Worm (Caenorhabditis elegans): ENCODE measurements around the gene Y54G2A.32.
A peak's percentile ranks its signal among the peaks of the same experiment; 100 is the strongest.

The Y54G2A.32 gene

DNA sequence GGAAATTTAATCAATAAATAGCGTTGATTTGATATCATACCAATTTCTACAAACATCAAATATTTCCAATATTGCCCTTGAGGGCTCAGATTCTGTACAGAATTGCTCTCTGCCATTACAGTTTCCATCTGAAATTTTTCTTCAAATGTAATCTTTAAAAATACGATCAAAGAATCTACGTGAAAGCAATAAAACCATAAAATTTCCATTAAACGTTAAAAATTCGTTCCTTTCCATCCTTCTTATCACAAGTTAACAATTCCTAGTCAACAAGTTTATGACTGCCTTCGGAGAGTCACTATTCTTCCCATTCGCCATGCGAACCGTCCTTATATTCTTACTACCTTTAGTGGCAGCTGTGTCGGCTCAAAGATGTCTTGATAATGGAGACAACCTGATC lies 31.6 kb downstream of the Y54G2A.32 start, which contains the start of gene clec-82:
clec-82 (plus strand) TSS at position 301 of the 400 bp plus-strand sequence.
- TF ChIP-seq fos-1 (tag; optimal IDR thresholded peaks at IDR 0.05) = no peak
- no peak for TF ChIP-seq daf-16 (GFP tag; optimal IDR thresholded peaks at IDR 0.05)
- TF ChIP-seq daf-16 (tag; optimal IDR thresholded peaks at IDR 0.05) = peak; percentile 27

DNA sequence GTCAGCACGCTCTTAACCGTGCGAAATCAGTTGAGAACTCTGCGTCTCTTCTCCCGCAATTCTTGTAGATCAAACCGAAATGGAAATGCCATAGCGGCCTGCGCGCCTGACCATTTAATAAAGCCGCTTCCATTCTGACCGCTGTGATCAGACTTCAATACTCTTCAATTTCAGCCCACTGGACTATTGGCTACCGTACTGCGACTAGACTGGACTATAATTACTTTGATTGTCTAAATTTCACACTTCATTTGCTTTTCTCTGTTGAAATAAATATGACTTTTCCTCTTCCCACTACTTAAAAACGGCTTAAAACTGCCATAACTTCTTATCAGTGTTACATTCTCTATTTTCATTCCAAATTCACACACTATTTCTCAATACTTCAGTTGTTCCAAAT lies 34.6 kb downstream of the Y54G2A.32 start, which contains the start of gene Y54G2A.7:
Y54G2A.7 (plus strand) TSS at position 301 of the 400 bp plus-strand sequence.
- TF ChIP-seq fkh-10 (GFP tag; optimal IDR thresholded peaks at IDR 0.05) = no peak
- no peak for TF ChIP-seq pqm-1 (tag; optimal IDR thresholded peaks at IDR 0.05)
- no peak for TF ChIP-seq daf-16 (GFP tag; optimal IDR thresholded peaks at IDR 0.05)
- TF ChIP-seq daf-16 (tag; optimal IDR thresholded peaks at IDR 0.05) = peak; percentile 27
- TF ChIP-seq lin-39 (tag; optimal IDR thresholded peaks at IDR 0.05) = no peak
- peak; percentile 65 for TF ChIP-seq nhr-28 (tag; optimal IDR thresholded peaks at IDR 0.05)
- no peak for TF ChIP-seq mdl-1 (tag; optimal IDR thresholded peaks at IDR 0.05)
- no peak for TF ChIP-seq mep-1 (tag; optimal IDR thresholded peaks at IDR 0.05)
- TF ChIP-seq zfp-3 (GFP tag; conservative IDR thresholded peaks at IDR 0.05) = no peak

DNA sequence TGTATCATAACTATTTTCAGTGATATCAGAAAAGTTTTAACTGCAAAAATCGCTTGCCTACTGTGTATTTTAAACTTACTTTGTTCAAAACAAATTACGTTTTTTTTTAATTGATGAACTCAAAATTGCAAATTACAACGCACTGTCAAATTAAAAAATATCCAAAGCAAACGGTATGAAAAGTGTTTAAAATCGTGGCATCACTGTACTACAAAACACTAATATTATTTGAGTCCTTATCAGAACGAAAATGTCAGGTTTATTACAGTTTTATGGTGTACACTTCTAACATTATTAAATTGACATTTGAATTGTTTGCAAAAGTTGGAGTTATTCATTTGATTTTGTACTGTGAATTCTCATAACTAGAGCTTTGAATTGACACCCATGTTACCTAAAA lies 37.5 kb downstream of the Y54G2A.32 start, which contains the start of gene clec-83:
clec-83 (minus strand) TSS at position 213 of the 400 bp plus-strand sequence.
- TF ChIP-seq dmd-8 (GFP tag; IDR thresholded peaks at IDR 0.05) = no peak
- TF ChIP-seq dve-1 (tag; optimal IDR thresholded peaks at IDR 0.05; ENCODE audit: insufficient read depth) = peak; percentile 29
- no peak for TF ChIP-seq ceh-28 (tag; optimal IDR thresholded peaks at IDR 0.05)
- peak; percentile 82 for TF ChIP-seq nhr-28 (tag; optimal IDR thresholded peaks at IDR 0.05)
- TF ChIP-seq zip-11 (GFP tag; IDR thresholded peaks at IDR 0.05) = no peak
- TF ChIP-seq hlh-11 (tag; optimal IDR thresholded peaks at IDR 0.05) = peak; percentile 11
- TF ChIP-seq F37D6.2 (tag; optimal IDR thresholded peaks at IDR 0.05) = no peak
- TF ChIP-seq nhr-77 (tag; optimal IDR thresholded peaks at IDR 0.05) = peak; percentile 19
- TF ChIP-seq daf-19 (GFP tag; conservative IDR thresholded peaks at IDR 0.05) = no peak
- no peak for TF ChIP-seq dpl-1 (GFP tag; optimal IDR thresholded peaks at IDR 0.05)
- no peak for TF ChIP-seq hlh-30 (tag; optimal IDR thresholded peaks at IDR 0.05; ENCODE audit: insufficient read depth)
- no peak for TF ChIP-seq hmg-1.1 (GFP tag; IDR thresholded peaks at IDR 0.05)
- TF ChIP-seq dmd-6 (GFP tag; IDR thresholded peaks at IDR 0.05) = peak; percentile 55
- TF ChIP-seq unc-130 (GFP tag; optimal IDR thresholded peaks at IDR 0.05) = no peak
- no peak for TF ChIP-seq jun-1 (tag; optimal IDR thresholded peaks at IDR 0.05)
- TF ChIP-seq php-3 (GFP tag; IDR thresholded peaks at IDR 0.05) = peak; percentile 37; the same call in 1 of the 2 replicates
- TF ChIP-seq Y48G9A.11 (GFP tag; IDR thresholded peaks at IDR 0.05) = no peak
- TF ChIP-seq pqm-1 (tag; optimal IDR thresholded peaks at IDR 0.05) = peak; percentile 58
- TF ChIP-seq ztf-7 (tag; optimal IDR thresholded peaks at IDR 0.05) = no peak
- no peak for TF ChIP-seq daf-16 (GFP tag; optimal IDR thresholded peaks at IDR 0.05)
- peak; percentile 45 for TF ChIP-seq daf-16 (tag; optimal IDR thresholded peaks at IDR 0.05)

DNA sequence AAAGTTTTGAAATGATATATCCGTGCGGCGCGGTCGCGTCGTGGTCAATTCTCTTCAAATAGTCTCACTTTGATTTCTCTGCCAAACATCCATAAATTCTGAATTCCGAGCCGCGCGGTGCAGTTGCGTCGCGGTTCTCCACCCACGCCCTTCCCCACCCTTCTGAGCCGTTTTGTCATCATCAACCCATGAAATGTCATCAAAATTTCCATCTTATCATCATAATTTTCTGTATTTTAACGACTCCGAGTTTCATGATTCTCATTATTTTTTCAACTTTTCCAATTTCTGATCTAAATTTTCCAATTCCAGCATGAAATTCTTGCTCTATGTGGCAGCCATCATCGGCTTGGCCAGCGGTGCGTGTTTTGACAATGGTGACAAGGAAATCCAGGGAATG lies 38.4 kb downstream of the Y54G2A.32 start, which contains the start of gene clec-84:
clec-84 (plus strand) TSS at position 301 of the 400 bp plus-strand sequence.
- no peak for TF ChIP-seq tag-97 (GFP tag; IDR thresholded peaks at IDR 0.05)
- TF ChIP-seq madf-5 (GFP tag; IDR thresholded peaks at IDR 0.05) = no peak
- TF ChIP-seq gei-8 (GFP tag; optimal IDR thresholded peaks at IDR 0.05) = no peak
- no peak for TF ChIP-seq ceh-82 (tag; optimal IDR thresholded peaks at IDR 0.05)
- no peak for TF ChIP-seq aly-2 (tag; optimal IDR thresholded peaks at IDR 0.05)
- TF ChIP-seq zag-1 (tag; optimal IDR thresholded peaks at IDR 0.05) = no peak
- no peak for TF ChIP-seq nhr-76 (tag; optimal IDR thresholded peaks at IDR 0.05)
- TF ChIP-seq F37D6.2 (tag; optimal IDR thresholded peaks at IDR 0.05) = no peak
- TF ChIP-seq F49E8.2 (tag; optimal IDR thresholded peaks at IDR 0.05; ENCODE audit: borderline replicate concordance) = no peak
- TF ChIP-seq F44E2.7 (GFP tag; IDR thresholded peaks at IDR 0.05) = no peak
- no peak for TF ChIP-seq dmd-6 (GFP tag; IDR thresholded peaks at IDR 0.05)
- no peak for TF ChIP-seq pqm-1 (tag; optimal IDR thresholded peaks at IDR 0.05)
- no peak for TF ChIP-seq lin-29 (GFP tag; IDR thresholded peaks at IDR 0.05)
- no peak for TF ChIP-seq lir-3 (tag; optimal IDR thresholded peaks at IDR 0.05)
- TF ChIP-seq ceh-62 (tag; optimal IDR thresholded peaks at IDR 0.05) = no peak
